Worm (Caenorhabditis elegans): ENCODE data around the gene F52G3.8.

- no peak for TF ChIP-seq nhr-23 (tag; optimal IDR thresholded peaks at IDR 0.05)
- TF ChIP-seq lin-13 (GFP tag; optimal IDR thresholded peaks at IDR 0.05): no peak
- no peak for TF ChIP-seq fos-1 (tag; optimal IDR thresholded peaks at IDR 0.05)
- no peak for TF ChIP-seq ztf-11 (tag; optimal IDR thresholded peaks at IDR 0.05)
- no peak for TF ChIP-seq nhr-11 (tag; optimal IDR thresholded peaks at IDR 0.05)
- TF ChIP-seq sma-3 (GFP tag; optimal IDR thresholded peaks at IDR 0.05): no peak
- TF ChIP-seq ztf-1 (GFP tag; conservative IDR thresholded peaks at IDR 0.05): no peak
- no peak for TF ChIP-seq snpc-4 (tag; optimal IDR thresholded peaks at IDR 0.05)
Observed at ce11 chrX:16993524-16993923, 40.8 kb upstream of the F52G3.8 start.
